Fruit fly (Drosophila melanogaster) whole organism, embryonic: ENCODE results near the gene Pdi.

Experiments used
- Ada2b ChIP-seq: fragments of 200-800 bp; sonication (Bioruptor generic); IDR thresholded peaks from 2 replicates; pipeline ENCODE4 v1.3.6; 2022; ENCODE audit warnings: missing biosample characterization, missing genetic modification characterization
- Blimp-1 ChIP-seq: fragments of 200-800 bp; sonication (Bioruptor generic); optimal IDR thresholded peaks from 3 replicates; lab custom pipeline; 2018; ENCODE audit warnings: missing biosample characterization, missing genetic modification characterization, mild to moderate bottlenecking, moderate library complexity, missing genetic modification reagents
- CG10654 ChIP-seq: fragments of 200-800 bp; sonication (Bioruptor generic); optimal IDR thresholded peaks from 2 replicates; lab custom pipeline; 2016; ENCODE audit warnings: missing biosample characterization, missing genetic modification characterization
- CG13287 ChIP-seq: fragments of 200-800 bp; sonication (Bioruptor generic); IDR thresholded peaks from 2 replicates; pipeline ENCODE4 v1.3.6; 2022; ENCODE audit warnings: missing biosample characterization, missing genetic modification characterization; ENCODE audit not compliant: partially characterized antibody
- CG13775 ChIP-seq: fragments of 200-800 bp; sonication (Bioruptor generic); optimal IDR thresholded peaks from 3 replicates; lab custom pipeline; 2017; ENCODE audit warnings: missing biosample characterization, mild to moderate bottlenecking, missing genetic modification characterization
- CG14441 ChIP-seq: fragments of 200-800 bp; sonication (Bioruptor generic); IDR thresholded peaks from 2 replicates; pipeline ENCODE4 v1.3.6; 2022; ENCODE audit warnings: missing biosample characterization, missing genetic modification characterization
- CG2712 ChIP-seq: fragments of 200-800 bp; optimal IDR thresholded peaks from 3 replicates; lab custom pipeline; 2019; ENCODE audit warnings: missing biosample characterization, mild to moderate bottlenecking, missing genetic modification characterization, moderate library complexity
- CG32532 ChIP-seq: fragments of 200-800 bp; sonication (Bioruptor generic); IDR thresholded peaks from 2 replicates; pipeline ENCODE4 v1.3.6; 2022; ENCODE audit warnings: missing biosample characterization, missing genetic modification characterization
- CG32772 ChIP-seq: fragments of 200-800 bp; sonication (Bioruptor generic); IDR thresholded peaks from 2 replicates; pipeline ENCODE4 v1.3.6; 2022; ENCODE audit warnings: missing biosample characterization, missing genetic modification characterization
- CG33213 ChIP-seq: fragments of 200-800 bp; sonication (Bioruptor generic); optimal IDR thresholded peaks from 3 replicates; lab custom pipeline; 2016; ENCODE audit warnings: missing biosample characterization, missing genetic modification characterization
- CG33557 ChIP-seq: fragments of 200-800 bp; sonication (Bioruptor generic); optimal IDR thresholded peaks from 2 replicates; lab custom pipeline; 2019; ENCODE audit warnings: missing biosample characterization, mild to moderate bottlenecking, missing genetic modification characterization, moderate library complexity
- CG4424 ChIP-seq: fragments of 200-800 bp; sonication (Bioruptor generic); optimal IDR thresholded peaks from 3 replicates; lab custom pipeline; 2016; ENCODE audit warnings: missing biosample characterization, missing genetic modification characterization
- CG4820 ChIP-seq: fragments of 200-800 bp; sonication (Bioruptor generic); optimal IDR thresholded peaks from 3 replicates; lab custom pipeline; 2016; ENCODE audit warnings: missing biosample characterization, missing genetic modification characterization
- CG6254 ChIP-seq: fragments of 200-800 bp; sonication (Bioruptor generic); optimal IDR thresholded peaks from 3 replicates; lab custom pipeline; 2017; ENCODE audit warnings: mild to moderate bottlenecking, missing biosample characterization, missing genetic modification reagents, missing genetic modification characterization
- CG6272 ChIP-seq: fragments of 200-800 bp; sonication (Bioruptor generic); IDR thresholded peaks from 2 replicates; pipeline ENCODE4 v1.3.6; 2022; ENCODE audit warnings: missing biosample characterization, missing genetic modification characterization
- CG6683 ChIP-seq: fragments of 200-800 bp; sonication (Bioruptor generic); optimal IDR thresholded peaks from 2 replicates; lab custom pipeline; 2017; ENCODE audit warnings: missing biosample characterization, mild to moderate bottlenecking, missing genetic modification characterization, missing genetic modification reagents
- CG6813 ChIP-seq: fragments of 200-800 bp; sonication (Bioruptor generic); optimal IDR thresholded peaks from 2 replicates; lab custom pipeline; 2017; ENCODE audit warnings: missing biosample characterization, missing genetic modification characterization, mild to moderate bottlenecking, moderate library complexity, missing genetic modification reagents
- CG7839 ChIP-seq: fragments of 200-800 bp; sonication (Bioruptor generic); optimal IDR thresholded peaks from 3 replicates; lab custom pipeline; 2018; ENCODE audit warnings: missing biosample characterization, mild to moderate bottlenecking, missing genetic modification characterization, moderate library complexity
- CG9932 ChIP-seq: fragments of 200-800 bp; sonication (Bioruptor generic); IDR thresholded peaks from 2 replicates; pipeline ENCODE4 v1.3.6; 2022; ENCODE audit warnings: missing biosample characterization, missing genetic modification characterization
- Chrac-16 ChIP-seq: fragments of 200-800 bp; sonication (Bioruptor generic); optimal IDR thresholded peaks from 3 replicates; lab custom pipeline; 2016; ENCODE audit warnings: missing biosample characterization, missing genetic modification characterization
- Dp ChIP-seq: fragments of 200-800 bp; sonication (Bioruptor generic); optimal IDR thresholded peaks from 2 replicates; lab custom pipeline; 2018; ENCODE audit warnings: missing biosample characterization, mild to moderate bottlenecking, missing genetic modification characterization, moderate library complexity
- Gug ChIP-seq: fragments of 200-800 bp; sonication (Bioruptor generic); IDR thresholded peaks from 4 replicates; pipeline ENCODE4 v1.3.6; 2022; ENCODE audit warnings: missing biosample characterization, missing genetic modification characterization
- HmgD ChIP-seq: fragments of 200-800 bp; sonication (Bioruptor generic); optimal IDR thresholded peaks from 3 replicates; lab custom pipeline; 2016; ENCODE audit warnings: missing biosample characterization, missing genetic modification characterization
- Hmr ChIP-seq: fragments of 200-800 bp; sonication (Bioruptor generic); optimal IDR thresholded peaks from 3 replicates; lab custom pipeline; 2017; ENCODE audit warnings: mild to moderate bottlenecking, missing biosample characterization, missing genetic modification reagents, missing genetic modification characterization
- Hr39 ChIP-seq: fragments of >200 bp; optimal IDR thresholded peaks from 2 replicates; lab custom pipeline; 2017
- Hsf ChIP-seq: fragments of 200-800 bp; sonication (Bioruptor generic); optimal IDR thresholded peaks from 3 replicates; lab custom pipeline; 2016; ENCODE audit warnings: missing biosample characterization, missing genetic modification characterization
- Meics ChIP-seq: fragments of 200-800 bp; sonication (Bioruptor generic); optimal IDR thresholded peaks from 2 replicates; lab custom pipeline; 2017; ENCODE audit warnings: missing biosample characterization, mild to moderate bottlenecking, missing genetic modification characterization
- Nf-YB ChIP-seq: fragments of 200-800 bp; sonication (Bioruptor generic); optimal IDR thresholded peaks from 3 replicates; lab custom pipeline; 2019; ENCODE audit warnings: missing biosample characterization, mild to moderate bottlenecking, missing genetic modification characterization, moderate library complexity
- Oli ChIP-seq: fragments of 200-800 bp; sonication (Bioruptor generic); optimal IDR thresholded peaks from 2 replicates; lab custom pipeline; 2018; ENCODE audit warnings: missing biosample characterization, mild to moderate bottlenecking, missing genetic modification characterization, moderate library complexity
- Ssrp ChIP-seq: fragments of 200-800 bp; sonication (Bioruptor generic); optimal IDR thresholded peaks from 2 replicates; lab custom pipeline; 2018; ENCODE audit warnings: missing biosample characterization, mild to moderate bottlenecking, missing genetic modification characterization, moderate library complexity
- Tbp ChIP-seq: fragments of >200 bp; optimal IDR thresholded peaks from 2 replicates; lab custom pipeline; 2018; ENCODE audit warnings: missing biosample characterization, missing genetic modification characterization
- Usf ChIP-seq: fragments of 200-800 bp; sonication (Bioruptor generic); optimal IDR thresholded peaks from 2 replicates; lab custom pipeline; 2017; ENCODE audit warnings: missing genotype, missing biosample characterization, missing genetic modification characterization
- Xbp1 ChIP-seq: fragments of 200-800 bp; sonication (Bioruptor generic); optimal IDR thresholded peaks from 3 replicates; lab custom pipeline; 2016; ENCODE audit warnings: missing biosample characterization, mild to moderate bottlenecking, missing genetic modification characterization
- Xrp1 ChIP-seq: fragments of 200-800 bp; sonication (Bioruptor generic); IDR thresholded peaks from 2 replicates; pipeline ENCODE4 v1.3.6; 2022; ENCODE audit warnings: missing biosample characterization, missing genetic modification characterization
- ase ChIP-seq: fragments of 200-800 bp; sonication (Bioruptor generic); IDR thresholded peaks from 3 replicates; pipeline ENCODE4 v1.3.6; 2022; ENCODE audit warnings: missing biosample characterization, missing genetic modification characterization
- az2 ChIP-seq: fragments of 200-800 bp; sonication (Bioruptor generic); optimal IDR thresholded peaks from 3 replicates; lab custom pipeline; 2016; ENCODE audit warnings: missing biosample characterization, missing genetic modification characterization
- bab2 ChIP-seq: fragments of 200-800 bp; sonication (Bioruptor generic); optimal IDR thresholded peaks from 2 replicates; lab custom pipeline; 2016; ENCODE audit warnings: missing biosample characterization, missing genetic modification characterization
- chif ChIP-seq, 2 experiments: fragments of 200-800 bp; sonication (Bioruptor generic); optimal IDR thresholded peaks; 3 replicates each; lab custom pipeline; 2016; ENCODE audit warnings: missing biosample characterization in 2 of 2, missing genetic modification characterization in 2 of 2
- chm ChIP-seq: fragments of 200-800 bp; sonication (Bioruptor generic); IDR thresholded peaks from 2 replicates; pipeline ENCODE4 v1.3.6; 2022; ENCODE audit warnings: missing biosample characterization, missing genetic modification characterization
- fu2 ChIP-seq: fragments of 200-800 bp; sonication (Bioruptor generic); optimal IDR thresholded peaks from 2 replicates; lab custom pipeline; 2016; ENCODE audit warnings: missing biosample characterization, missing genetic modification characterization
- gcm2 ChIP-seq: fragments of 200-800 bp; sonication (Bioruptor generic); optimal IDR thresholded peaks from 2 replicates; lab custom pipeline; 2016; ENCODE audit warnings: missing biosample characterization, missing genetic modification characterization
- gsb-n ChIP-seq: fragments of 200-800 bp; sonication (Bioruptor generic); optimal IDR thresholded peaks from 3 replicates; lab custom pipeline; 2018; ENCODE audit warnings: missing biosample characterization, mild to moderate bottlenecking, missing genetic modification characterization
- ind ChIP-seq: fragments of 200-800 bp; sonication (Bioruptor generic); optimal IDR thresholded peaks from 3 replicates; lab custom pipeline; 2016; ENCODE audit warnings: missing biosample characterization, missing genetic modification characterization
- knrl ChIP-seq: fragments of 200-800 bp; sonication (Bioruptor generic); IDR thresholded peaks from 3 replicates; pipeline ENCODE4 v1.3.6; 2022; ENCODE audit warnings: missing biosample characterization, missing genetic modification characterization; ENCODE audit not compliant: partially characterized antibody
- lov ChIP-seq, 2 experiments: fragments of 200-800 bp in 1 of 2; fragments of >200 bp in 1 of 2; sonication (Bioruptor generic) in 1 of 2; IDR thresholded peaks in 1 of 2; optimal IDR thresholded peaks in 1 of 2; 2 replicates in 1 of 2; 3 replicates in 1 of 2; pipeline versions ENCODE4 v1.3.6 to Lab custom; 2017 to 2022; ENCODE audit warnings: missing biosample characterization in 1 of 2, missing genetic modification characterization in 1 of 2
- mld ChIP-seq: fragments of 200-800 bp; sonication (Bioruptor generic); IDR thresholded peaks from 3 replicates; pipeline ENCODE4 v1.3.6; 2022; ENCODE audit warnings: missing biosample characterization, missing genetic modification characterization; ENCODE audit not compliant: partially characterized antibody
- prd ChIP-seq, 3 experiments: fragments of >200 bp in 2 of 3; fragments of 200-800 bp in 1 of 3; sonication (Bioruptor generic) in 1 of 3; optimal IDR thresholded peaks in 2 of 3; IDR thresholded peaks in 1 of 3; 2 replicates in 2 of 3; 3 replicates in 1 of 3; pipeline versions ENCODE4 v1.3.6 to Lab custom; 2017 to 2022; ENCODE audit warnings: missing biosample characterization in 1 of 3, missing genetic modification characterization in 1 of 3
- sim ChIP-seq: fragments of 200-800 bp; sonication (Bioruptor generic); IDR thresholded peaks from 2 replicates; pipeline ENCODE4 v1.3.6; 2022; ENCODE audit warnings: missing biosample characterization, missing genetic modification characterization
- tio ChIP-seq: fragments of 200-800 bp; sonication (Bioruptor generic); optimal IDR thresholded peaks from 2 replicates; lab custom pipeline; 2017; ENCODE audit warnings: missing biosample characterization, missing genetic modification characterization, inconsistent platforms

Pdi gene

dm6 chr3L:15107776-15108379, 34.8 kb downstream of the Pdi start:
- TF ChIP-seq fu2: no peak
- peak; percentile 32 for TF ChIP-seq CG6254 (GFP tag; lab: Kevin White, UChicago)
- peak; percentile 52 for TF ChIP-seq Hmr (GFP tag; lab: Kevin White, UChicago)
- TF ChIP-seq CG2712 (tag; lab: Kevin White, UChicago): peak; percentile 83
- no peak for TF ChIP-seq Dp (GFP tag; lab: Kevin White, UChicago)
- peak; percentile 65 for TF ChIP-seq Ssrp (tag; lab: Kevin White, UChicago)
- no peak for TF ChIP-seq sim
- peak; percentile 9 for TF ChIP-seq CG10654 (GFP tag; lab: Kevin White, UChicago)
- TF ChIP-seq mld (GFP tag; lab: Robert Waterston, UW): no peak
- TF ChIP-seq CG4820 (GFP tag; lab: Kevin White, UChicago): peak; percentile 18
- TF ChIP-seq Gug (GFP tag; lab: Robert Waterston, UW): peak; percentile 5; the same call in 1 of the 4 replicates
- TF ChIP-seq Tbp (GFP tag; lab: Kevin White, UChicago): no peak
- TF ChIP-seq Nf-YB (GFP tag; lab: Kevin White, UChicago): peak; percentile 19
- TF ChIP-seq CG32772 (GFP tag; lab: Robert Waterston, UW): 0 out of 2 replicates have a peak, but pooled peaks have one; percentile 42
- peak; percentile 63 for TF ChIP-seq Oli (tag; lab: Kevin White, UChicago)
- peak in 1 of 2 experiments; percentile 1 for TF ChIP-seq chif (GFP tag; optimal IDR thresholded peaks at IDR 0.05; lab: Kevin White, UChicago)
- peak; percentile 68 for TF ChIP-seq CG7839 (tag; lab: Kevin White, UChicago)
- no peak for TF ChIP-seq CG33213
- peak; percentile 47 for TF ChIP-seq CG6813 (GFP tag; lab: Kevin White, UChicago)
- TF ChIP-seq Xbp1 (GFP tag; lab: Kevin White, UChicago): peak; percentile 45
- peak; percentile 39 for TF ChIP-seq az2
- TF ChIP-seq CG9932 (GFP tag; lab: Robert Waterston, UW): no peak
- peak; percentile 10 for TF ChIP-seq Hsf (GFP tag; lab: Kevin White, UChicago)
- no peak for TF ChIP-seq ase (GFP tag; lab: Robert Waterston, UW)
- TF ChIP-seq gcm2: no peak
- TF ChIP-seq CG13287: no peak
- no peak for TF ChIP-seq lov (optimal IDR thresholded peaks at IDR 0.05; lab: Kevin White, UChicago)
- TF ChIP-seq lov (GFP tag; IDR thresholded peaks at IDR 0.05; lab: Robert Waterston, UW): no peak
- no peak for TF ChIP-seq chm (GFP tag; lab: Robert Waterston, UW)
- TF ChIP-seq bab2 (GFP tag; lab: Kevin White, UChicago): peak; percentile 37
- peak; percentile 65 for TF ChIP-seq gsb-n (tag; lab: Kevin White, UChicago)
- TF ChIP-seq Usf: peak; percentile 5
- TF ChIP-seq tio (GFP tag; lab: Kevin White, UChicago): peak; percentile 56
- peak; percentile 35 for TF ChIP-seq Meics
- TF ChIP-seq CG32532 (GFP tag; lab: Robert Waterston, UW): 0 out of 2 replicates have a peak, but pooled peaks have one; percentile 20
- peak; percentile 43 for TF ChIP-seq Chrac-16 (GFP tag; lab: Kevin White, UChicago)
- no peak for TF ChIP-seq knrl (GFP tag; lab: Robert Waterston, UW)
- peak; percentile 3 for TF ChIP-seq CG6683 (GFP tag; lab: Kevin White, UChicago)
- no peak for TF ChIP-seq prd (optimal IDR thresholded peaks at IDR 0.05; lab: Kevin White, UChicago)
- TF ChIP-seq prd (GFP tag; IDR thresholded peaks at IDR 0.05; lab: Robert Waterston, UW): peak; percentile 58; the same call in 1 of the 3 replicates
- TF ChIP-seq Ada2b (GFP tag; lab: Robert Waterston, UW): no peak
- TF ChIP-seq HmgD (GFP tag; lab: Kevin White, UChicago): no peak
- peak; percentile 25 for TF ChIP-seq CG13775 (GFP tag; lab: Kevin White, UChicago)
- TF ChIP-seq CG33557 (GFP tag; lab: Kevin White, UChicago): peak; percentile 70
- no peak for TF ChIP-seq Hr39 (lab: Kevin White, UChicago)
- TF ChIP-seq ind: peak; percentile 19
- no peak for TF ChIP-seq CG14441
- TF ChIP-seq CG6272: no peak
- TF ChIP-seq Blimp-1 (GFP tag; lab: Kevin White, UChicago): peak; percentile 65
- TF ChIP-seq Xrp1 (GFP tag; lab: Robert Waterston, UW): peak; percentile 68; the same call in 1 of the 2 replicates
- peak; percentile 62 for TF ChIP-seq CG4424 (GFP tag; lab: Kevin White, UChicago)
